Fruit fly (Drosophila melanogaster): ENCODE measurements around the gene CG1271.

The CG1271 gene

dm6 chr3L:3074805-3075204, 22.5 kb downstream of the CG1271 start:
- TF ChIP-seq CTCF (optimal IDR thresholded peaks at IDR 0.05) (no peak), CG8478 (optimal IDR thresholded peaks at IDR 0.05) (no peak)

- TF ChIP-seq CG8478 (optimal IDR thresholded peaks at IDR 0.05) (no peak), CTCF (optimal IDR thresholded peaks at IDR 0.05) (no peak)
Observed at dm6 chr3L:3076954-3077353, 24.6 kb downstream of the CG1271 start.

dm6 chr3L:3077568-3078107, 25.3 kb downstream of the CG1271 start:
- TF ChIP-seq CG8478 (optimal IDR thresholded peaks at IDR 0.05) (no peak), CTCF (optimal IDR thresholded peaks at IDR 0.05) (no peak)

- no peak for TF ChIP-seq CG8478 (optimal IDR thresholded peaks at IDR 0.05)
- no peak for TF ChIP-seq CTCF (optimal IDR thresholded peaks at IDR 0.05)
Observed at dm6 chr3L:3078398-3079155, 26.3 kb downstream of the CG1271 start.

- TF ChIP-seq CTCF (optimal IDR thresholded peaks at IDR 0.05) = no peak
- no peak for TF ChIP-seq CG8478 (optimal IDR thresholded peaks at IDR 0.05)
Observed at dm6 chr3L:3079156-3079495, 26.8 kb downstream of the CG1271 start.

dm6 chr3L:3080084-3080994, 28.0 kb downstream of the CG1271 start:
- TF ChIP-seq CG8478 (optimal IDR thresholded peaks at IDR 0.05) (no peak), CTCF (optimal IDR thresholded peaks at IDR 0.05) (no peak)

dm6 chr3L:3081146-3081872, 29.0 kb downstream of the CG1271 start:
- TF ChIP-seq CG8478 (optimal IDR thresholded peaks at IDR 0.05) (no peak), CTCF (optimal IDR thresholded peaks at IDR 0.05) (no peak)

dm6 chr3L:3081966-3082516, 29.7 kb downstream of the CG1271 start:
- TF ChIP-seq CTCF (optimal IDR thresholded peaks at IDR 0.05) = no peak
- TF ChIP-seq CG8478 (optimal IDR thresholded peaks at IDR 0.05) = no peak

- TF ChIP-seq CG8478 (optimal IDR thresholded peaks at IDR 0.05) = no peak
- TF ChIP-seq CTCF (optimal IDR thresholded peaks at IDR 0.05) = no peak
Observed at dm6 chr3L:3083329-3084083, 31.2 kb downstream of the CG1271 start.

- TF ChIP-seq CG8478 (optimal IDR thresholded peaks at IDR 0.05) = no peak
- TF ChIP-seq CTCF (optimal IDR thresholded peaks at IDR 0.05) = no peak
Observed at dm6 chr3L:3089012-3089411, 36.7 kb downstream of the CG1271 start.

- no peak for TF ChIP-seq CG8478 (optimal IDR thresholded peaks at IDR 0.05)
Observed at dm6 chr3L:3090581-3091345, 38.4 kb downstream of the CG1271 start.

- no peak for TF ChIP-seq CG8478 (optimal IDR thresholded peaks at IDR 0.05)
Observed at dm6 chr3L:3095590-3095989, 43.3 kb downstream of the CG1271 start.

- TF ChIP-seq CG8478 (optimal IDR thresholded peaks at IDR 0.05) (no peak), CTCF (optimal IDR thresholded peaks at IDR 0.05) (no peak)
Observed at dm6 chr3L:3096073-3096725, 43.9 kb downstream of the CG1271 start.

Data from S2 (cell line).